Worm (Caenorhabditis elegans): Measurements from ENCODE around the gene ztf-14.

ztf-14 gene

DNA sequence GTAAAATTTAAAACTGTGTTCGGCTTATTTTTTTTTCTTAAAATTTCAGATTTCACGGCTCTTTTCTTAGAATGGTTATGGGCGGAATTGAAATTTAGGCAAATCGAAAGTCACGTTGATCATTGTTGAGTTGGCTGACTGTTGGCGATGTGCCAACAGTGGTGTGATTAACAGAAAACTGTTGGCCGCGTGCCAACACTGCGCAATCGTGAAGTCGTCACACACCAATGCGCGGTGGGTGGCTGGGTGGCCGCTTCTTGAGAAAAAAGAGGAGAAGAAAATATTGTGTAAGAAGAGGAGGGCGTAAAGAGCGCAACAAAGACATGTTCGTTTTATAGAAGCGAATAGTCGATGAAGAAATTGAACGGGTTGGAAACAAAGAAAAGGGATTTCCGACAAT lies 4.8 kb upstream of the ztf-14 start (continued):
- TF ChIP-seq nhr-77 (tag; optimal IDR thresholded peaks at IDR 0.05) (no peak), aly-2 (tag; optimal IDR thresholded peaks at IDR 0.05) (no peak), tlp-1 (tag; optimal IDR thresholded peaks at IDR 0.05) (no peak), C34B4.2 (tag; optimal IDR thresholded peaks at IDR 0.05) (no peak), nhr-90 (tag; optimal IDR thresholded peaks at IDR 0.05; ENCODE audit: poor library complexity) (no peak), pag-3 (tag; optimal IDR thresholded peaks at IDR 0.05; ENCODE audit: borderline replicate concordance, insufficient read depth) (no peak), unc-130 (tag; optimal IDR thresholded peaks at IDR 0.05) (no peak), nhr-12 (tag; optimal IDR thresholded peaks at IDR 0.05) (no peak), F16B12.6 (tag; optimal IDR thresholded peaks at IDR 0.05) (no peak), nhr-71 (tag; optimal IDR thresholded peaks at IDR 0.05) (peak; percentile 25), hpl-2 (GFP tag; optimal IDR thresholded peaks at IDR 0.05) (no peak), ceh-8 (GFP tag; optimal IDR thresholded peaks at IDR 0.05) (no peak), hlh-17 (GFP tag; optimal IDR thresholded peaks at IDR 0.05; ENCODE audit: borderline replicate concordance) (no peak), fkh-8 (tag; optimal IDR thresholded peaks at IDR 0.05) (no peak), egl-13 (tag; optimal IDR thresholded peaks at IDR 0.05) (no peak), alr-1 (tag; optimal IDR thresholded peaks at IDR 0.05; ENCODE audit: borderline replicate concordance) (no peak), jun-1 (tag; optimal IDR thresholded peaks at IDR 0.05) (no peak), sptf-1 (tag; optimal IDR thresholded peaks at IDR 0.05) (no peak), nhr-47 (tag; optimal IDR thresholded peaks at IDR 0.05) (no peak), skn-1 (tag; optimal IDR thresholded peaks at IDR 0.05) (no peak), pqm-1 (tag; optimal IDR thresholded peaks at IDR 0.05) (no peak), fos-1 (tag; optimal IDR thresholded peaks at IDR 0.05) (no peak), lin-14 (GFP tag; optimal IDR thresholded peaks at IDR 0.05) (peak; percentile 54), lin-39 (tag; optimal IDR thresholded peaks at IDR 0.05) (no peak), blmp-1 (tag; optimal IDR thresholded peaks at IDR 0.05) (peak; percentile 44), isw-1 (GFP tag; IDR thresholded peaks at IDR 0.05) (no peak), aha-1 (tag; optimal IDR thresholded peaks at IDR 0.05) (no peak), sup-37 (GFP tag; optimal IDR thresholded peaks at IDR 0.05) (no peak), hlh-4 (tag; optimal IDR thresholded peaks at IDR 0.05) (no peak), unc-98 (GFP tag; IDR thresholded peaks at IDR 0.05) (no peak), efl-3 (GFP tag; optimal IDR thresholded peaks at IDR 0.05) (no peak), tbx-2 (tag; optimal IDR thresholded peaks at IDR 0.05) (peak; percentile 39), egl-27 (tag; optimal IDR thresholded peaks at IDR 0.05) (no peak), fkh-10 (GFP tag; optimal IDR thresholded peaks at IDR 0.05) (no peak), mep-1 (tag; optimal IDR thresholded peaks at IDR 0.05) (no peak), nhr-19 (GFP tag; conservative IDR thresholded peaks at IDR 0.05) (no peak)

- no peak for TF ChIP-seq jun-1 (tag; optimal IDR thresholded peaks at IDR 0.05)
- TF ChIP-seq hlh-17 (GFP tag; optimal IDR thresholded peaks at IDR 0.05; ENCODE audit: borderline replicate concordance): no peak
- peak; percentile 1 for TF ChIP-seq fos-1 (tag; optimal IDR thresholded peaks at IDR 0.05)
- peak; percentile 71 for TF ChIP-seq nhr-71 (tag; optimal IDR thresholded peaks at IDR 0.05)
- peak; percentile 8 for TF ChIP-seq nhr-11 (tag; optimal IDR thresholded peaks at IDR 0.05)
- TF ChIP-seq elt-2 (tag; optimal IDR thresholded peaks at IDR 0.05): no peak
- no peak for TF ChIP-seq tlp-1 (tag; optimal IDR thresholded peaks at IDR 0.05)
- TF ChIP-seq aly-2 (tag; optimal IDR thresholded peaks at IDR 0.05): no peak
- peak; percentile 16 for TF ChIP-seq swsn-7 (tag; optimal IDR thresholded peaks at IDR 0.05)
- TF ChIP-seq rnt-1 (tag; optimal IDR thresholded peaks at IDR 0.05): no peak
- TF ChIP-seq sox-4 (tag; optimal IDR thresholded peaks at IDR 0.05): no peak
- no peak for TF ChIP-seq snu-23 (GFP tag; optimal IDR thresholded peaks at IDR 0.05)
- TF ChIP-seq sptf-1 (tag; optimal IDR thresholded peaks at IDR 0.05): no peak
- TF ChIP-seq nhr-12 (tag; optimal IDR thresholded peaks at IDR 0.05): no peak
- no peak for TF ChIP-seq nhr-90 (tag; optimal IDR thresholded peaks at IDR 0.05; ENCODE audit: poor library complexity)
- peak; percentile 66 for TF ChIP-seq nhr-47 (tag; optimal IDR thresholded peaks at IDR 0.05)
- no peak for TF ChIP-seq Y116A8C.19 (tag; optimal IDR thresholded peaks at IDR 0.05; ENCODE audit: borderline replicate concordance)
- TF ChIP-seq ceh-8 (GFP tag; optimal IDR thresholded peaks at IDR 0.05): no peak
- no peak for TF ChIP-seq aha-1 (tag; optimal IDR thresholded peaks at IDR 0.05)
- TF ChIP-seq nhr-237 (tag; optimal IDR thresholded peaks at IDR 0.05): no peak
- no peak for TF ChIP-seq mab-9 (GFP tag; IDR thresholded peaks at IDR 0.05)
- no peak for TF ChIP-seq skn-1 (tag; optimal IDR thresholded peaks at IDR 0.05)
- TF ChIP-seq egl-27 (tag; optimal IDR thresholded peaks at IDR 0.05): no peak
- no peak for TF ChIP-seq F16B12.6 (tag; optimal IDR thresholded peaks at IDR 0.05)
- no peak for TF ChIP-seq sup-37 (GFP tag; optimal IDR thresholded peaks at IDR 0.05)
- no peak for TF ChIP-seq mef-2 (tag; optimal IDR thresholded peaks at IDR 0.05)
- TF ChIP-seq pax-3 (tag; optimal IDR thresholded peaks at IDR 0.05): peak; percentile 33
- no peak for TF ChIP-seq nhr-77 (tag; optimal IDR thresholded peaks at IDR 0.05)
- no peak for TF ChIP-seq hpl-2 (GFP tag; optimal IDR thresholded peaks at IDR 0.05)
- TF ChIP-seq unc-62 (GFP tag; optimal IDR thresholded peaks at IDR 0.05): no peak
- peak; percentile 90 for TF ChIP-seq fkh-8 (tag; optimal IDR thresholded peaks at IDR 0.05)
- no peak for TF ChIP-seq lin-14 (GFP tag; optimal IDR thresholded peaks at IDR 0.05)
- no peak for TF ChIP-seq pqm-1 (tag; optimal IDR thresholded peaks at IDR 0.05)
- no peak for TF ChIP-seq xbp-1 (tag; optimal IDR thresholded peaks at IDR 0.05)
Observed at ce11 chrX:14492441-14492840, 3.4 kb upstream of the ztf-14 start.

All from whole organism, L1 larva.